Worm (Caenorhabditis elegans) whole organism, L2 larva: ENCODE results near the gene W02A2.9.

Experiments used
- C34F6.9 ChIP-seq: fragments of 150-350 bp; optimal IDR thresholded peaks from 2 replicates; lab custom pipeline; 2014; ENCODE audit warnings: missing biosample characterization, missing genetic modification characterization
- F13H6.1 ChIP-seq: sonication (generic microtip); optimal IDR thresholded peaks from 2 replicates; lab custom pipeline; 2016; ENCODE audit warnings: missing genetic modification characterization, missing compliant biosample characterization
- R02D3.7 ChIP-seq: fragments of 150-350 bp; optimal IDR thresholded peaks from 2 replicates; lab custom pipeline; 2014; ENCODE audit warnings: missing biosample characterization, missing genetic modification characterization
- ZK546.5 ChIP-seq: sonication (generic microtip); optimal IDR thresholded peaks from 2 replicates; lab custom pipeline; 2017; ENCODE audit warnings: missing biosample characterization, missing genetic modification characterization
- alr-1 ChIP-seq: fragments of 150-350 bp; optimal IDR thresholded peaks from 2 replicates; lab custom pipeline; 2014; ENCODE audit warnings: missing biosample characterization, missing genetic modification characterization
- ama-1 ChIP-seq: fragments of 150-350 bp; optimal IDR thresholded peaks from 2 replicates; lab custom pipeline; 2018; ENCODE audit warnings: inconsistent platforms
- blmp-1 ChIP-seq: sonication (generic microtip); optimal IDR thresholded peaks from 2 replicates; lab custom pipeline; 2017; ENCODE audit warnings: missing genetic modification characterization, mild to moderate bottlenecking, missing compliant biosample characterization, antibody characterized with exemption, moderate library complexity; ENCODE audit not compliant: insufficient read depth
- ceh-16 ChIP-seq: fragments of 150-350 bp; optimal IDR thresholded peaks from 2 replicates; lab custom pipeline; 2014; ENCODE audit warnings: missing biosample characterization, missing genetic modification characterization
- crh-2 ChIP-seq: sonication (generic microtip); optimal IDR thresholded peaks from 2 replicates; lab custom pipeline; 2017; ENCODE audit warnings: missing biosample characterization, missing genetic modification characterization
- dmd-4 ChIP-seq: sonication (generic microtip); optimal IDR thresholded peaks from 2 replicates; lab custom pipeline; 2017; ENCODE audit warnings: missing biosample characterization, missing genetic modification characterization
- egl-27 ChIP-seq: sonication (generic microtip); optimal IDR thresholded peaks from 3 replicates; lab custom pipeline; 2017; ENCODE audit warnings: missing biosample characterization, missing genetic modification reagents, missing genetic modification characterization
- fos-1 ChIP-seq: fragments of 150-350 bp; optimal IDR thresholded peaks from 2 replicates; lab custom pipeline; 2014; ENCODE audit warnings: missing biosample characterization, missing genetic modification characterization
- gmeb-1 ChIP-seq: fragments of 150-350 bp; optimal IDR thresholded peaks from 2 replicates; lab custom pipeline; 2014; ENCODE audit warnings: missing biosample characterization, missing genetic modification characterization
- lin-11 ChIP-seq: fragments of 150-350 bp; sonication (generic microtip); optimal IDR thresholded peaks from 2 replicates; lab custom pipeline; 2014; ENCODE audit warnings: missing biosample characterization, missing genetic modification characterization, inconsistent platforms, mixed read lengths
- lin-13 ChIP-seq: fragments of 150-350 bp; optimal IDR thresholded peaks from 2 replicates; lab custom pipeline; 2014; ENCODE audit warnings: missing biosample characterization, missing genetic modification reagents, missing genetic modification characterization
- lsy-2 ChIP-seq, 2 experiments: fragments of 150-350 bp in 1 of 2; sonication (generic microtip) in 1 of 2; optimal IDR thresholded peaks; 2 replicates each; lab custom pipeline; 2014 to 2017; ENCODE audit warnings: missing biosample characterization in 2 of 2, missing genetic modification characterization in 2 of 2
- mab-5 ChIP-seq: fragments of 150-350 bp; optimal IDR thresholded peaks from 2 replicates; lab custom pipeline; 2014; ENCODE audit warnings: missing biosample characterization, missing genetic modification characterization
- mbf-1 ChIP-seq: sonication (generic microtip); optimal IDR thresholded peaks from 2 replicates; lab custom pipeline; 2017; ENCODE audit warnings: missing biosample characterization, missing genetic modification characterization
- nhr-12 ChIP-seq: fragments of 150-350 bp; optimal IDR thresholded peaks from 2 replicates; lab custom pipeline; 2014; ENCODE audit warnings: missing biosample characterization, missing genetic modification characterization
- nhr-129 ChIP-seq: fragments of 150-350 bp; optimal IDR thresholded peaks from 2 replicates; lab custom pipeline; 2014; ENCODE audit warnings: missing biosample characterization, missing genetic modification characterization
- nhr-21 ChIP-seq: fragments of 150-350 bp; optimal IDR thresholded peaks from 2 replicates; lab custom pipeline; 2014; ENCODE audit warnings: missing biosample characterization, missing genetic modification characterization
- nhr-23 ChIP-seq: fragments of 150-350 bp; optimal IDR thresholded peaks from 2 replicates; lab custom pipeline; 2014; ENCODE audit warnings: missing biosample characterization, missing genetic modification reagents, missing genetic modification characterization
- nhr-25 ChIP-seq: fragments of 150-350 bp; sonication (generic microtip); optimal IDR thresholded peaks from 3 replicates; lab custom pipeline; 2014; ENCODE audit warnings: missing biosample characterization, missing genetic modification characterization
- nhr-6 ChIP-seq: fragments of 150-350 bp; optimal IDR thresholded peaks from 2 replicates; lab custom pipeline; 2014; ENCODE audit warnings: missing biosample characterization, missing genetic modification characterization
- nhr-77 ChIP-seq: fragments of 150-350 bp; optimal IDR thresholded peaks from 2 replicates; lab custom pipeline; 2014; ENCODE audit warnings: missing biosample characterization, missing genetic modification characterization
- peb-1 ChIP-seq: fragments of 150-350 bp; optimal IDR thresholded peaks from 2 replicates; lab custom pipeline; 2014; ENCODE audit warnings: missing biosample characterization, missing genetic modification characterization
- sem-4 ChIP-seq: fragments of 150-350 bp; optimal IDR thresholded peaks from 2 replicates; lab custom pipeline; 2014; ENCODE audit warnings: missing biosample characterization, missing genetic modification reagents, missing genetic modification characterization
- sma-3 ChIP-seq: sonication (generic microtip); optimal IDR thresholded peaks from 2 replicates; lab custom pipeline; 2016; ENCODE audit warnings: missing genetic modification reagents, missing genetic modification characterization, missing compliant biosample characterization
- sma-9 ChIP-seq, 2 experiments: fragments of 150-350 bp in 1 of 2; sonication (generic microtip) in 1 of 2; optimal IDR thresholded peaks; 2 replicates each; lab custom pipeline; 2014 to 2016; ENCODE audit warnings: missing genetic modification characterization in 2 of 2, mild to moderate bottlenecking in 1 of 2, missing biosample characterization in 1 of 2, missing compliant biosample characterization in 1 of 2, missing genetic modification reagents in 1 of 2, moderate library complexity in 1 of 2
- snpc-4 ChIP-seq: fragments of 150-350 bp; optimal IDR thresholded peaks from 2 replicates; lab custom pipeline; 2014; ENCODE audit warnings: missing biosample characterization, missing genetic modification characterization
- unc-55 ChIP-seq: fragments of 150-350 bp; sonication (generic microtip); optimal IDR thresholded peaks from 3 replicates; lab custom pipeline; 2014; ENCODE audit warnings: missing biosample characterization, missing genetic modification reagents, missing genetic modification characterization
- unc-62 ChIP-seq: fragments of 150-350 bp; optimal IDR thresholded peaks from 2 replicates; lab custom pipeline; 2014; ENCODE audit warnings: missing biosample characterization, missing genetic modification reagents, missing genetic modification characterization
- zag-1 ChIP-seq: fragments of 150-350 bp; optimal IDR thresholded peaks from 2 replicates; lab custom pipeline; 2014; ENCODE audit warnings: missing biosample characterization, missing genetic modification characterization
- ztf-1 ChIP-seq: fragments of 200-800 bp; sonication (Bioruptor generic); conservative IDR thresholded peaks from 2 replicates; pipeline ENCODE4 v1.3.6; 2022; ENCODE audit warnings: missing genetic modification characterization, missing compliant biosample characterization
- ztf-4 ChIP-seq: fragments of 150-350 bp; optimal IDR thresholded peaks from 2 replicates; lab custom pipeline; 2014; ENCODE audit warnings: missing biosample characterization, missing genetic modification characterization

W02A2.9 gene

DNA sequence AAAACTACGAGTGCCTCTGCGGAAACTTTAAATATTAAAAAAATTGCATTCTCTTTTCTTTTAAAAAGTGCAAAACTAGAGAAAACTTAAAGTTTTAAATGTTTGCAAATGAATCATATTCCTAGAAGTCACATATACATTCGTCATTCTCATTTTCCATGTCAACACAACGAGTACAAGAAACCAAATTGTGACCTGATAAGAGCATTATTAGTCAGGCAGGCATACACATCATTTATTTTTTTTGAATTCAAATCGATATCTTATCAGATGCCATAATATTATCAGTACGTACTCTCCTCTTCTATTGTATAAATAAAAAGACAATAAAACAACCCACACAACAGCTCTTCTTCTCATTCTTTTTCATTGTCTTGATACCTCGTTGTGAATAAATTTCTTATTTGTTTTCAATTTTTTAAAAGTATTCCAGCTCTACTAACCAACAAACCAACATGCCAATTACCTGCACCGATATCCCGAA, at the start of gene W02A2.9:
Gene W02A2.9, plus strand, starts transcription at position 434 of the 484 bp plus-strand sequence.
- peak; percentile 74 for TF ChIP-seq sma-9 (GFP tag; optimal IDR thresholded peaks at IDR 0.05; lab: Kevin White, UChicago)
- TF ChIP-seq sma-9 (tag; optimal IDR thresholded peaks at IDR 0.05; lab: Kevin White, UChicago): no peak
- peak; percentile 30 for TF ChIP-seq nhr-129 (tag; lab: Kevin White, UChicago)
- TF ChIP-seq nhr-25 (tag; lab: Kevin White, UChicago): no peak
- TF ChIP-seq fos-1 (tag; lab: Kevin White, UChicago): peak; percentile 93
- peak; percentile 43 for TF ChIP-seq crh-2
- TF ChIP-seq zag-1: no peak
- TF ChIP-seq gmeb-1 (tag; lab: Kevin White, UChicago): peak; percentile 21

DNA sequence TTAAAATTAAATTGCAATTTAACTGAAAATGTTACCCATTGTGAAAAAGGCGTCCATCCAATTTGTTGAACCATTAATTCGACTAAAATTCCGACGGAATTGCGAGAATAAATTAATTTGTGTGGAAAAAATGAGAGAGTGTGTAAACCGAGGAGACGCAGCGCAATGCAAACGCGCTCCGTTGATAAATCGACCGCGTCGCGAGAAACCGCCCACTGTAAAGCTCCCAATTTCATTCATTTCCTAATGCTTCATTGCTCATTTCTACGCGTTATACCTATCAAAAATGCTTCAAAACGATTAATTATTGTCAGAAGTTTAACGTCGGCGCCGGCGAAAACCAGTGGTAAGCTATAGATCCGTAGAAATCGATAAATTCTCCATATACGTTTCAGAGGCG, 49.7 kb upstream of the W02A2.9 start, which contains the start of the genes Y67H2A.2 and micu-1:
Gene Y67H2A.2, minus strand, starts transcription at position 74 of the 400 bp plus-strand sequence.
Gene micu-1, plus strand, starts transcription at position 181 of the 400 bp plus-strand sequence.
- TF ChIP-seq dmd-4 (tag; lab: Kevin White, UChicago) (no peak), gmeb-1 (tag; lab: Kevin White, UChicago) (peak; percentile 67), unc-55 (GFP tag; lab: Kevin White, UChicago) (peak; percentile 90), lin-11 (tag; lab: Kevin White, UChicago) (peak; percentile 82), mbf-1 (tag; lab: Kevin White, UChicago) (no peak), snpc-4 (tag; lab: Kevin White, UChicago) (peak; percentile 33), fos-1 (tag; lab: Kevin White, UChicago) (peak; percentile 4), blmp-1 (tag; lab: Kevin White, UChicago) (no peak), nhr-25 (tag; lab: Kevin White, UChicago) (peak; percentile 60), sma-3 (GFP tag; lab: Kevin White, UChicago) (peak; percentile 53), lin-13 (GFP tag; lab: Kevin White, UChicago) (peak; percentile 57), nhr-77 (tag; lab: Kevin White, UChicago) (no peak), ztf-4 (peak; percentile 42), nhr-12 (tag; lab: Kevin White, UChicago) (no peak), ama-1 (peak; percentile 56), nhr-21 (tag; lab: Kevin White, UChicago) (peak; percentile 42), R02D3.7 (tag; lab: Kevin White, UChicago) (no peak), sma-9 (GFP tag; optimal IDR thresholded peaks at IDR 0.05; lab: Kevin White, UChicago) (peak; percentile 39), sma-9 (tag; optimal IDR thresholded peaks at IDR 0.05; lab: Kevin White, UChicago) (no peak), unc-62 (GFP tag; lab: Kevin White, UChicago) (no peak), peb-1 (tag; lab: Kevin White, UChicago) (no peak), lsy-2 (tag; optimal IDR thresholded peaks at IDR 0.05; lab: Kevin White, UChicago) (peak; percentile 82 to 87), sem-4 (tag; lab: Kevin White, UChicago) (no peak), ztf-1 (GFP tag; lab: Robert Waterston, UW) (no peak), crh-2 (peak; percentile 81), F13H6.1 (tag; lab: Kevin White, UChicago) (peak; percentile 39), ceh-16 (tag; lab: Kevin White, UChicago) (no peak), C34F6.9 (tag; lab: Kevin White, UChicago) (peak; percentile 81), nhr-129 (tag; lab: Kevin White, UChicago) (peak; percentile 86), nhr-23 (no peak), mab-5 (tag; lab: Kevin White, UChicago) (peak; percentile 27), ZK546.5 (tag; lab: Kevin White, UChicago) (no peak), egl-27 (tag; lab: Kevin White, UChicago) (peak; percentile 17)

DNA sequence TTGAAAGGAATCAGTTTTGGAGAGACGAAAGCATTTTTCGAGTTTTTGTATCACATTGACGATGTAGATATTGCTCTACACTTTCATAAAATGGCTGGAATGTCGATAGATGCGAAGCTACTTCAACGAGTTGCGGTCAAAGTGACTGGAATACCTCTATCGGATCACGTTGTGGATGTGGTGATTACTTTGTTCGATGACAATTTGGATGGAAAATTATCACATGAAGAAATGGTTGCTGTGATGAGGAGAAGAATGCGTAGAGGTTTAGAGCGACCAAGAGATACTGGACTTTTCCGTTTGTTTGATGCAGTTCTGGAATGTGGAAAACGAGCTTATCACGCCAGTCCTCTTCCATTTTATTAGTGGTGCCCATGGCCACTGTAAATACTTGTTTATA, 47.8 kb upstream of the W02A2.9 start:
- no peak for TF ChIP-seq nhr-6 (tag; lab: Kevin White, UChicago)
- no peak for TF ChIP-seq sma-3 (GFP tag; lab: Kevin White, UChicago)
- no peak for TF ChIP-seq sem-4 (tag; lab: Kevin White, UChicago)
- no peak for TF ChIP-seq ceh-16 (tag; lab: Kevin White, UChicago)
- no peak for TF ChIP-seq ama-1
- no peak for TF ChIP-seq unc-62 (GFP tag; lab: Kevin White, UChicago)
- no peak for TF ChIP-seq alr-1 (tag; lab: Kevin White, UChicago)
- no peak for TF ChIP-seq gmeb-1 (tag; lab: Kevin White, UChicago)

DNA sequence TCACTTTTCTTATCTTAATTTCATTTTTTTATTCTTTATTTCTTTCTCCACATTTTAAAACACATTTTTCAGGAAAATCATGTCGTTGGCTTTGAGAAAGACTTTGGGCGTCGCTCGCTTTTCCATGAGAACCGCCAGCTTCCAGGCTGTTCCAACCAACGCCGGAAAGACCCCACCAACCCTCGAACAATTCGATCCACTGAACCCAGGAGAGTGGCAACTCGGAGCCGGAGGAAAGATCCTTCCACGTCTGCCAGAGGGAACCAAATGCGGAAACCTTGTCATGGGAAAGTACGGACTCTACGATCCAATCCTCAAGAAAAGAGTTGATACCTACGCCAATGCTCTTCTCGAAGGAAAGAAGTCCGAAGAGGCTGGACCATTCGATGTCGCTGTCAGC, 47.4 kb upstream of the W02A2.9 start, which contains the start of gene kdp-1:
Gene kdp-1, plus strand, starts transcription at position 80 of the 400 bp plus-strand sequence.
- peak; percentile 9 for TF ChIP-seq lin-13 (GFP tag; lab: Kevin White, UChicago)
- no peak for TF ChIP-seq nhr-23
